Worm (Caenorhabditis elegans): ENCODE results near the gene C18A11.4.

Gene C18A11.4

DNA sequence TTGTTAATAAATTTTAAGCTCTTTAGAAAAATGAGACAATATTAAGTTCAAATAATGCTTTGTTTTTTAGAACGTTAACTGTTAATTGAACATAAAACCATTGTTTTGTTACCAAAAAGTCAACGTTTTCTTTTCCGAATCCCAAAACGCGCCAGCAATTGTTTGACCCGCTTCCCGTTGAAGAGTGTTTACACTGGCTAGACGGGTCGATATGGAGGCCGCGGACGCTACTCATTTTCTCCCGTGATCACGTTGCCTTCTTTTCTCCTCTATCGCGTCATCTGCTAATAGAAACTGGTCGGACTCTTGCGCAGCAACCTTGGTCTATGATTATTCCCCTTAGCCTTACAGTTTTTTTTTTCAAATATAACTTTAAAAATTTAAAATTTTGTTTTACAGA lies 16.2 kb upstream of the C18A11.4 start, which contains the start of gene C34D10.1 (continued):
- TF ChIP-seq pha-4 (GFP tag; IDR thresholded peaks at IDR 0.05) (0 out of 2 replicates have a peak, but pooled peaks have one; percentile 19), pha-4 (tag; optimal IDR thresholded peaks at IDR 0.05) (peak; percentile 25), saeg-2 (GFP tag; IDR thresholded peaks at IDR 0.05) (no peak), set-16 (GFP tag; IDR thresholded peaks at IDR 0.05) (no peak), ceh-20 (GFP tag; IDR thresholded peaks at IDR 0.05) (peak; percentile 80), tra-1 (GFP tag; IDR thresholded peaks at IDR 0.05) (0 out of 2 replicates have a peak, but pooled peaks have one; percentile 61), ceh-44 (GFP tag; IDR thresholded peaks at IDR 0.05) (0 out of 2 replicates have a peak, but pooled peaks have one; percentile 42), lin-29 (GFP tag; IDR thresholded peaks at IDR 0.05) (0 out of 2 replicates have a peak, but pooled peaks have one; percentile 18), attf-4 (tag; optimal IDR thresholded peaks at IDR 0.05) (no peak), spr-1 (tag; optimal IDR thresholded peaks at IDR 0.05) (no peak), mes-2 (tag; optimal IDR thresholded peaks at IDR 0.05; ENCODE audit: poor library complexity, severe bottlenecking) (peak; percentile 65), nhr-6 (tag; optimal IDR thresholded peaks at IDR 0.05) (peak; percentile 77), ceh-32 (tag; optimal IDR thresholded peaks at IDR 0.05; ENCODE audit: poor library complexity) (no peak), daf-19 (GFP tag; conservative IDR thresholded peaks at IDR 0.05) (no peak), lin-13 (GFP tag; optimal IDR thresholded peaks at IDR 0.05) (peak; percentile 5), hif-1 (tag; optimal IDR thresholded peaks at IDR 0.05) (peak in 1 of 2 experiments; percentile 46), ceh-62 (tag; optimal IDR thresholded peaks at IDR 0.05) (no peak), nhr-41 (GFP tag; IDR thresholded peaks at IDR 0.05) (no peak), zag-1 (tag; optimal IDR thresholded peaks at IDR 0.05) (no peak), F10B5.3 (tag; optimal IDR thresholded peaks at IDR 0.05) (no peak), fkh-10 (GFP tag; optimal IDR thresholded peaks at IDR 0.05) (no peak), F44E2.7 (GFP tag; IDR thresholded peaks at IDR 0.05) (no peak), spr-3 (GFP tag; optimal IDR thresholded peaks at IDR 0.05) (no peak), snpc-4 (tag; optimal IDR thresholded peaks at IDR 0.05) (no peak), ZK546.5 (tag; optimal IDR thresholded peaks at IDR 0.05) (no peak), mxl-3 (GFP tag; optimal IDR thresholded peaks at IDR 0.05) (peak; percentile 88), nhr-76 (tag; optimal IDR thresholded peaks at IDR 0.05) (no peak), pqm-1 (tag; optimal IDR thresholded peaks at IDR 0.05) (no peak), lin-1 (GFP tag; IDR thresholded peaks at IDR 0.05) (peak; percentile 17; the same call in 1 of the 2 replicates), mep-1 (tag; optimal IDR thresholded peaks at IDR 0.05) (peak; percentile 85), ctbp-1 (GFP tag; IDR thresholded peaks at IDR 0.05) (peak; percentile 57), mdt-29 (GFP tag; IDR thresholded peaks at IDR 0.05) (no peak), zip-11 (GFP tag; IDR thresholded peaks at IDR 0.05) (no peak), lir-3 (tag; optimal IDR thresholded peaks at IDR 0.05) (no peak), dpl-1 (GFP tag; optimal IDR thresholded peaks at IDR 0.05) (peak; percentile 37), unc-130 (GFP tag; optimal IDR thresholded peaks at IDR 0.05) (no peak), nhr-237 (tag; optimal IDR thresholded peaks at IDR 0.05) (no peak), nhr-10 (tag; optimal IDR thresholded peaks at IDR 0.05) (peak; percentile 20), ces-1 (GFP tag; optimal IDR thresholded peaks at IDR 0.05) (no peak), nhr-28 (tag; optimal IDR thresholded peaks at IDR 0.05) (peak; percentile 69), snpc-1.2 (GFP tag; IDR thresholded peaks at IDR 0.05) (no peak), nhr-25 (tag; optimal IDR thresholded peaks at IDR 0.05; ENCODE audit: borderline replicate concordance, insufficient read depth) (peak; percentile 61), lin-15B (tag; optimal IDR thresholded peaks at IDR 0.05) (no peak), lsy-2 (tag; optimal IDR thresholded peaks at IDR 0.05) (peak in 1 of 2 experiments; percentile 73), aha-1 (tag) (no peak), nhr-77 (tag; optimal IDR thresholded peaks at IDR 0.05) (no peak), php-3 (GFP tag; IDR thresholded peaks at IDR 0.05) (no peak), hlh-30 (tag; optimal IDR thresholded peaks at IDR 0.05; ENCODE audit: insufficient read depth) (peak; percentile 88), vab-7 (GFP tag; IDR thresholded peaks at IDR 0.05) (peak; percentile 45; the same call in 1 of the 2 replicates), daf-12 (tag; optimal IDR thresholded peaks at IDR 0.05) (no peak), rbr-2 (tag; optimal IDR thresholded peaks at IDR 0.05) (peak; percentile 69), R02D3.7 (tag; optimal IDR thresholded peaks at IDR 0.05) (no peak)

Data from whole organism, L4 larva.